Worm (Caenorhabditis elegans): Measurements from ENCODE around the gene mtre-1.

mtre-1 gene

ce11 chrII:8050477-8050876, at the start of gene mtre-1:
Gene mtre-1, minus strand, starts transcription at chrII:8050577.
- TF ChIP-seq hpl-2 (GFP tag; optimal IDR thresholded peaks at IDR 0.05) (no peak), skn-1 (tag; optimal IDR thresholded peaks at IDR 0.05) (no peak), jun-1 (tag; optimal IDR thresholded peaks at IDR 0.05) (no peak), lin-39 (tag; optimal IDR thresholded peaks at IDR 0.05) (no peak), hlh-4 (tag; optimal IDR thresholded peaks at IDR 0.05) (no peak), mdl-1 (tag; optimal IDR thresholded peaks at IDR 0.05) (no peak), tbx-2 (tag; optimal IDR thresholded peaks at IDR 0.05) (no peak), aly-2 (tag; optimal IDR thresholded peaks at IDR 0.05) (no peak), pag-3 (tag; optimal IDR thresholded peaks at IDR 0.05; ENCODE audit: borderline replicate concordance, insufficient read depth) (no peak)

- TF ChIP-seq nhr-85 (tag) (peak; percentile 84), mab-9 (GFP tag; IDR thresholded peaks at IDR 0.05) (no peak), nhr-71 (tag; optimal IDR thresholded peaks at IDR 0.05) (peak; percentile 35), ztf-4 (tag; optimal IDR thresholded peaks at IDR 0.05) (no peak), elt-3 (tag; optimal IDR thresholded peaks at IDR 0.05) (peak in 1 of 6 experiments; percentile 3), efl-1 (optimal IDR thresholded peaks at IDR 0.05) (no peak), efl-1 (GFP tag; optimal IDR thresholded peaks at IDR 0.05 in 1 of 2) (peak in 1 of 2 experiments; percentile 92), Y116A8C.19 (tag; optimal IDR thresholded peaks at IDR 0.05; ENCODE audit: borderline replicate concordance) (no peak), nhr-47 (tag; optimal IDR thresholded peaks at IDR 0.05) (no peak), ztf-11 (tag; optimal IDR thresholded peaks at IDR 0.05) (no peak), nhr-20 (tag; optimal IDR thresholded peaks at IDR 0.05) (peak; percentile 9), fos-1 (tag; optimal IDR thresholded peaks at IDR 0.05) (no peak), dpl-1 (GFP tag; optimal IDR thresholded peaks at IDR 0.05) (peak in 1 of 3 experiments; percentile 0), nhr-90 (tag; optimal IDR thresholded peaks at IDR 0.05; ENCODE audit: poor library complexity) (no peak), hpl-2 (GFP tag; optimal IDR thresholded peaks at IDR 0.05) (no peak), lin-14 (GFP tag; optimal IDR thresholded peaks at IDR 0.05) (peak; percentile 76), mep-1 (tag; optimal IDR thresholded peaks at IDR 0.05) (peak; percentile 53), pax-3 (tag; optimal IDR thresholded peaks at IDR 0.05) (no peak), isw-1 (GFP tag; IDR thresholded peaks at IDR 0.05) (no peak), rnt-1 (tag; optimal IDR thresholded peaks at IDR 0.05) (no peak), blmp-1 (tag; optimal IDR thresholded peaks at IDR 0.05) (peak; percentile 93), tbx-2 (tag; optimal IDR thresholded peaks at IDR 0.05) (no peak), unc-98 (GFP tag; IDR thresholded peaks at IDR 0.05) (no peak), lin-15B (tag; optimal IDR thresholded peaks at IDR 0.05) (no peak), unc-86 (tag; optimal IDR thresholded peaks at IDR 0.05) (no peak), unc-30 (tag; optimal IDR thresholded peaks at IDR 0.05) (no peak), lin-35 (GFP tag; optimal IDR thresholded peaks at IDR 0.05) (peak in 1 of 2 experiments; percentile 27), jun-1 (tag; optimal IDR thresholded peaks at IDR 0.05) (no peak), snu-23 (GFP tag; optimal IDR thresholded peaks at IDR 0.05) (peak; percentile 51)
These were observed 48.9 kb upstream of the mtre-1 start for ce11 chrII:8099212-8099784.

- peak; percentile 58 for TF ChIP-seq blmp-1 (tag; optimal IDR thresholded peaks at IDR 0.05)
- TF ChIP-seq alr-1 (tag; optimal IDR thresholded peaks at IDR 0.05; ENCODE audit: borderline replicate concordance) = no peak
These were observed 43.5 kb upstream of the mtre-1 start for ce11 chrII:8093914-8094313.

- TF ChIP-seq efl-1 (optimal IDR thresholded peaks at IDR 0.05) = no peak
- TF ChIP-seq efl-1 (GFP tag; optimal IDR thresholded peaks at IDR 0.05 in 1 of 2) = no peak
- no peak for TF ChIP-seq egl-27 (tag; optimal IDR thresholded peaks at IDR 0.05)
- TF ChIP-seq mab-9 (GFP tag; IDR thresholded peaks at IDR 0.05) = no peak
- TF ChIP-seq ztf-4 (tag; optimal IDR thresholded peaks at IDR 0.05) = no peak
- no peak for TF ChIP-seq Y116A8C.19 (tag; optimal IDR thresholded peaks at IDR 0.05; ENCODE audit: borderline replicate concordance)
- no peak for TF ChIP-seq F16B12.6 (tag; optimal IDR thresholded peaks at IDR 0.05)
- TF ChIP-seq C16A3.4 (tag; optimal IDR thresholded peaks at IDR 0.05) = no peak
- TF ChIP-seq mep-1 (tag; optimal IDR thresholded peaks at IDR 0.05) = no peak
- no peak for TF ChIP-seq lin-35 (GFP tag; optimal IDR thresholded peaks at IDR 0.05)
- no peak for TF ChIP-seq hlh-4 (tag; optimal IDR thresholded peaks at IDR 0.05)
- TF ChIP-seq lir-3 (tag; optimal IDR thresholded peaks at IDR 0.05; ENCODE audit: poor library complexity) = no peak
These were observed 42.9 kb upstream of the mtre-1 start for ce11 chrII:8093283-8093682.

All from whole organism, L1 larva.